Worm (Caenorhabditis elegans): ENCODE measurements around the gene F42C5.6.

Gene F42C5.6

DNA sequence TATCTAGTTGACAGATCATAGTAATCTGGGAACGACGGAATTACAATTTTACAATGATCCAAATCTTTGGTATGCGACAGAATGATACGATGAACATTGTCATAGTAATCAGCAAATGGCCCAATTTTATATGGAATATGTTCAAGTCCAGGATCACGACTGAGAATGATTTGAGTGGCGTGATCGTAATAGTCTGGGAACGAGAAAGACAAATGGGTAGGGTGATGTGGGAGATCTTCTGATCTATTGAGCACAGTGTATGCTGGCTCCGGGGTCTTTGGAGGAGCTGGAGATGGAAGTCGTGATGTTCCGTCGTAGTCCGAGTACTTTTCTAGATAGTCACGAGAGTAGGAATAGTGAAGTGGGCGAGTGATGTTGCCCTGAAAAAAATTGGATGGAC is 15.0 kb upstream of the F42C5.6 start (continued):
- TF ChIP-seq T07F8.4 (tag; optimal IDR thresholded peaks at IDR 0.05), result no peak

DNA sequence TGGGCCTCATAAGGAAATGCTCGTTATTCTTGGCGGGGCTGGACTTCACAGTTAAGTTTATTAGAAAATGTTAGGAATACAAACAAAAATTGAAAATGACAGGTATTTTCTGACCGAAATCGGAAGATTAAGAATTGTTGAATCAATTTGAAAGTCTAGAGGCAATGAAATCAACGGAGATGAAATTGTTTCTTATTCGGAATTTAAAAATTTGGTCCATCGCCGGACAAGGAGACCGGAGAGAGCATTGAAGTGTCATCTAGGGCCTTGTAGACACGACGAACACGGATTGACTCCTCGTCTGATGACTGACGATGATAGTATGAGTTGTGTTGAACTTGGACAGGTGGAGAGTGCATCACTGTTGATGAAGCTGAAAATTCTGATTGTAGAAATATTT is 11.8 kb upstream of the F42C5.6 start:
- no peak for TF ChIP-seq Y79H2A.3 (GFP tag; conservative IDR thresholded peaks at IDR 0.05)

DNA sequence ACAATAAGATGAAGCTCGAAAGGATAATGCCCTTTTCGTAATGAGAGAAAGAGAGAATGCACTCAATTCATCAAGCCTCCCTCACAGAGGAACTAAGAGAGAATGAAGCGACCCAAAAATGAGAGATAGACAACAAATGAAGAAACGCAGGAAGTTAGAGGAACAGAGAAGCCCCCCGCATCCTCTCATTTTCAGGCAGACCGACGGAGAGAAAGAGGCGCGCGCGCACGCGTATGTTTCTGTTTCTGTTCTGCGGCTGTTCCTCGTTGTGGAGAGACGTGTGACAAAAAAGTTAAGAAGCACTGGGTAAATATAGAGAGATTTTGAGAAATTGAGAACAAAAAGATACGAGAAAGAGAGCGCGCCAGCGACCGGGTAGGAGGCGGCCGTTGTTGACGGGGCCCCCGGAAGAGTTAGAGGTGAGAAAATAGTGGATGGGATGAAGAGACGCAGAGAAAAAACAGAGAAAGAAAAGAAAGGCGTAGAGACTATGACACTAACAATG is 11.1 kb upstream of the F42C5.6 start:
- peak in 1 of 3 experiments; percentile 57 for TF ChIP-seq lin-35 (GFP tag; optimal IDR thresholded peaks at IDR 0.05)
- TF ChIP-seq madf-10 (tag; optimal IDR thresholded peaks at IDR 0.05), result peak; percentile 27
- no peak for TF ChIP-seq C17E4.6 (GFP tag; IDR thresholded peaks at IDR 0.05)
- TF ChIP-seq ceh-58 (GFP tag; IDR thresholded peaks at IDR 0.05), result no peak
- no peak for TF ChIP-seq mel-28 (tag; optimal IDR thresholded peaks at IDR 0.05; ENCODE audit: borderline replicate concordance)
- TF ChIP-seq F55B11.4 (tag; optimal IDR thresholded peaks at IDR 0.05; ENCODE audit: borderline replicate concordance, insufficient read depth), result no peak
- TF ChIP-seq Y95B8A.8 (GFP tag; IDR thresholded peaks at IDR 0.05), result no peak
- TF ChIP-seq nhr-90 (tag; optimal IDR thresholded peaks at IDR 0.05), result peak; percentile 19
- peak; percentile 27 for TF ChIP-seq atf-7 (tag; optimal IDR thresholded peaks at IDR 0.05)
- TF ChIP-seq nhr-27 (tag; optimal IDR thresholded peaks at IDR 0.05), result no peak
- no peak for TF ChIP-seq athp-1 (tag; optimal IDR thresholded peaks at IDR 0.05)
- no peak for TF ChIP-seq sptf-2 (GFP tag; optimal IDR thresholded peaks at IDR 0.05)
- no peak for TF ChIP-seq mes-4 (tag; optimal IDR thresholded peaks at IDR 0.05)
- peak; percentile 91 for TF ChIP-seq dox-1 (GFP tag; IDR thresholded peaks at IDR 0.05)
- TF ChIP-seq Y53G8AR.9 (GFP tag; conservative IDR thresholded peaks at IDR 0.05), result no peak
- TF ChIP-seq snpc-3.4 (tag; optimal IDR thresholded peaks at IDR 0.05), result no peak
- TF ChIP-seq ama-1 (optimal IDR thresholded peaks at IDR 0.05), result no peak
- no peak for TF ChIP-seq ama-1 (GFP tag; optimal IDR thresholded peaks at IDR 0.05)
- no peak for TF ChIP-seq ztf-3 (GFP tag; optimal IDR thresholded peaks at IDR 0.05)
- peak; percentile 52 for TF ChIP-seq gei-17 (GFP tag; optimal IDR thresholded peaks at IDR 0.05)
- TF ChIP-seq F52B5.7 (tag; optimal IDR thresholded peaks at IDR 0.05), result no peak
- no peak for TF ChIP-seq attf-3 (GFP tag; conservative IDR thresholded peaks at IDR 0.05)
- TF ChIP-seq Y53F4B.3 (GFP tag; IDR thresholded peaks at IDR 0.05), result no peak
- peak; percentile 63; the same call in 1 of the 2 replicates for TF ChIP-seq pbrm-1 (GFP tag; IDR thresholded peaks at IDR 0.05)
- TF ChIP-seq cebp-1 (GFP tag; IDR thresholded peaks at IDR 0.05), result no peak
- TF ChIP-seq cebp-1 (tag; optimal IDR thresholded peaks at IDR 0.05), result peak; percentile 85
- TF ChIP-seq let-607 (tag; optimal IDR thresholded peaks at IDR 0.05), result peak in 1 of 2 experiments; percentile 6
- TF ChIP-seq egl-18 (GFP tag; IDR thresholded peaks at IDR 0.05), result no peak
- 0 out of 2 replicates have a peak, but pooled peaks have one; percentile 19 for TF ChIP-seq madf-6 (GFP tag; IDR thresholded peaks at IDR 0.05)
- TF ChIP-seq attf-6 (GFP tag; IDR thresholded peaks at IDR 0.05), result no peak
- no peak for TF ChIP-seq ztf-28 (GFP tag; IDR thresholded peaks at IDR 0.05)
- no peak for TF ChIP-seq nhr-120 (GFP tag; IDR thresholded peaks at IDR 0.05)
- peak; percentile 60 for TF ChIP-seq repo-1 (tag; optimal IDR thresholded peaks at IDR 0.05)
- no peak for TF ChIP-seq ztf-25 (GFP tag; IDR thresholded peaks at IDR 0.05)
- no peak for TF ChIP-seq F57A8.1 (GFP tag; optimal IDR thresholded peaks at IDR 0.05)
- TF ChIP-seq die-1 (tag; optimal IDR thresholded peaks at IDR 0.05), result no peak
- peak; percentile 71 for TF ChIP-seq chd-7 (tag; optimal IDR thresholded peaks at IDR 0.05)
- no peak for TF ChIP-seq aptf-3 (GFP tag; IDR thresholded peaks at IDR 0.05)
- TF ChIP-seq F39B2.1 (GFP tag; IDR thresholded peaks at IDR 0.05), result no peak
- peak; percentile 50 for TF ChIP-seq tbp1 (GFP tag; optimal IDR thresholded peaks at IDR 0.05)
- no peak for TF ChIP-seq Y56A3A.18 (GFP tag; IDR thresholded peaks at IDR 0.05)
- TF ChIP-seq Y79H2A.3 (GFP tag; conservative IDR thresholded peaks at IDR 0.05), result no peak
- no peak for TF ChIP-seq sea-2 (GFP tag; IDR thresholded peaks at IDR 0.05)
- TF ChIP-seq ceh-100 (GFP tag; IDR thresholded peaks at IDR 0.05), result peak; percentile 33; the same call in 1 of the 2 replicates
- TF ChIP-seq ceh-27 (GFP tag; optimal IDR thresholded peaks at IDR 0.05), result peak; percentile 8
